Worm (Caenorhabditis elegans): Measurements from ENCODE around the gene F41E7.7.

DNA sequence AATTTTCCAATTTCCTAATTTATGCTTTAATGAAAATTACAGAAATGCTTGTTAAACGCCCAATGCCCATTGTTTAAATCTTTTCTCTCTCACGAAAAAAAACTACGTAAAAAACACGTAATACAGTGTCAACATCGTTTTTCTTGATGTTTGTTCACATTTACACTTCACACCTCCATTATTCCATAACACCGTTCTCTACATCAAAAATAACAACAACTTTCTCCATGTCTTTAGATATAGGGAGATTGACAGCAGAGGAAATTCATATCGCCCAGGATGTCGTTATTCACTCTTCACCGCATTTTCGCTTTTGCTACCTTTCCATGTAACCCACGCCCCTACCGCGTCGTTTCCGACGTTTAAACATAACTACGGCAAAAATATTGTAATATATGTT is 50.5 kb downstream of the F41E7.7 start, which contains the start of gene efhc-1:
- TF ChIP-seq scrt-1 (GFP tag; IDR thresholded peaks at IDR 0.05) (no peak), ets-7 (tag; optimal IDR thresholded peaks at IDR 0.05) (no peak), hnd-1 (tag; optimal IDR thresholded peaks at IDR 0.05) (no peak)
